Worm (Caenorhabditis elegans): ENCODE data around the gene spp-16.

- no peak for TF ChIP-seq elt-2 (tag; optimal IDR thresholded peaks at IDR 0.05)
- TF ChIP-seq aly-2 (tag; optimal IDR thresholded peaks at IDR 0.05) = no peak
- no peak for TF ChIP-seq nfya-1 (tag; optimal IDR thresholded peaks at IDR 0.05; ENCODE audit: insufficient read depth)
- TF ChIP-seq fos-1 (tag; optimal IDR thresholded peaks at IDR 0.05) = no peak
- no peak for TF ChIP-seq ceh-82 (tag; optimal IDR thresholded peaks at IDR 0.05)
- no peak for TF ChIP-seq skn-1 (tag; optimal IDR thresholded peaks at IDR 0.05)
- TF ChIP-seq elt-1 (tag; optimal IDR thresholded peaks at IDR 0.05) = no peak
- TF ChIP-seq nhr-76 (tag; optimal IDR thresholded peaks at IDR 0.05) = no peak
- no peak for TF ChIP-seq nhr-11 (tag; optimal IDR thresholded peaks at IDR 0.05)
- no peak for TF ChIP-seq jun-1 (tag; optimal IDR thresholded peaks at IDR 0.05)
- TF ChIP-seq daf-12 (tag; optimal IDR thresholded peaks at IDR 0.05) = no peak
- no peak for TF ChIP-seq egl-27 (tag; optimal IDR thresholded peaks at IDR 0.05)
- TF ChIP-seq zag-1 (tag; optimal IDR thresholded peaks at IDR 0.05) = no peak
- no peak for TF ChIP-seq unc-39 (tag; optimal IDR thresholded peaks at IDR 0.05)
These were observed 28.4 kb upstream of the spp-16 start, which contains the start of gene F58B4.3 for ce11 chrV:10929511-10929910.
